Fruit fly (Drosophila melanogaster): ENCODE data around the gene CG33120.

DNA sequence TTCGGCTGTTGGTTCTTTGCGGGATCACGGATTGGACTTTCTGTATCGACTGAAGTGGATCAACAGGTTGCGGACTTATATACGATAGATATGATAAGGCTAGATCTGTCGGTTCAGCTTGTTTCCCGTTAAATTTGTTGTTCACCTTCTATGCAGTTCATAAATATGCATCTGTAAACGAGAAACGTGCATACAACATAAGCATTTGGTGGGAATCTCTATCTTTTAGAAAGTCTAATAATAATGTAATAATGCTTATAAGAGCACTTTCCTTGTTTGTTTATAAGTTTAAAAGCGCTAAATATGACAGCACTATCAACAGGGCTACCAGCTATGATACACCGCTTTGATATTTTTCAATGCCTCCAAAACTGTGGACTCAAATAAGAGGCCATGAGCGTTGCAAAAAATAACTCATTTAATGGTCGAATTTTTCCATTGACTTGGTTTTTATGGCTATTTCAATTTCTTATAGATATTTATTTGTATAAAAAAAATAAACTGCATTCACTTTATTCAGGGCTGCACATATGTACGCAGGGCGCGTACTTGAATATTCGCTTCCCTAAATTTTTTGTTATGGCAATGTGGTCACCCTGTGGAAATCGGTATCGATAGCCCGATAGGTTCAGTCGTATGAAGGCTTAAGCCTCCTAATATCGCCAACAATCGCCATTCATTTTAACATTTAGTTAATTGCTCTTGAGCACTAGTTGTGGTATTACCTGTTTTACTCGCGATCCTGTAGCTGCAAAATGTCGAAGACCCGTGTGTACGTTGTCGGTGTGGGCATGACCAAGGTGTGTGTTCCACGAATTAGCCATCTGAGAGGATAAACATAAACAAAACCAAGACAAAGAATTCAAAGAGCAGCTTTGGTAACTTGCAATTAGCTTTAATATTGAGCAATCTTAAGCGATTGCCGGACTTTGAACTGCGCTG is 13.5 kb downstream of the CG33120 start, which contains the start of the genes CG17597 and ScpX:
- TF ChIP-seq h (optimal IDR thresholded peaks at IDR 0.05) (no peak), psq (optimal IDR thresholded peaks at IDR 0.05) (no peak), Sin3A (optimal IDR thresholded peaks at IDR 0.05) (no peak), ttk (optimal IDR thresholded peaks at IDR 0.05) (no peak)

Data from Kc167 (cell line).